Worm (Caenorhabditis elegans): ENCODE results near the gene gst-40.

- TF ChIP-seq egl-44 (GFP tag; IDR thresholded peaks at IDR 0.05) (no peak), unc-130 (GFP tag; optimal IDR thresholded peaks at IDR 0.05) (no peak), pha-4 (tag; optimal IDR thresholded peaks at IDR 0.05) (no peak), zim-3 (tag; optimal IDR thresholded peaks at IDR 0.05) (no peak), lsl-1 (GFP tag; optimal IDR thresholded peaks at IDR 0.05) (no peak), him-1 (tag; optimal IDR thresholded peaks at IDR 0.05) (no peak), ztf-25 (GFP tag; IDR thresholded peaks at IDR 0.05) (no peak), lir-1 (GFP tag; conservative IDR thresholded peaks at IDR 0.05) (no peak), snpc-1.3 (tag; optimal IDR thresholded peaks at IDR 0.05; ENCODE audit: insufficient read depth) (no peak), snpc-3.4 (tag; optimal IDR thresholded peaks at IDR 0.05) (no peak), snpc-1.1 (tag; optimal IDR thresholded peaks at IDR 0.05; ENCODE audit: insufficient read depth) (no peak), unc-62 (GFP tag; optimal IDR thresholded peaks at IDR 0.05) (no peak), F23B12.7 (tag; optimal IDR thresholded peaks at IDR 0.05; ENCODE audit: insufficient read depth) (no peak)
These were observed 3.9 kb upstream of the gst-40 start, which contains the start of gene srt-23 for ce11 chrIV:756421-756820.
